Worm (Caenorhabditis elegans) whole organism, young adult: Measurements from ENCODE around the gene T20G5.8.

Source experiments
- B0019.2 ChIP-seq: fragments of 200-800 bp; sonication (Bioruptor generic); conservative IDR thresholded peaks from 2 replicates; pipeline ENCODE4 v1.3.6; 2022; ENCODE audit warnings: missing genetic modification reagents, missing genetic modification characterization, missing compliant biosample characterization
- B0336.3 ChIP-seq: fragments of 200-800 bp; sonication (Bioruptor generic); IDR thresholded peaks from 2 replicates; pipeline ENCODE4 v1.3.6; 2022; ENCODE audit warnings: missing genetic modification characterization, missing compliant biosample characterization
- D2030.7 ChIP-seq: fragments of 200-800 bp; sonication (Bioruptor generic); IDR thresholded peaks from 2 replicates; pipeline ENCODE4 v1.3.6; 2022; ENCODE audit warnings: missing genetic modification reagents, missing genetic modification characterization, missing compliant biosample characterization
- F10E7.11 ChIP-seq: sonication (generic microtip); optimal IDR thresholded peaks from 2 replicates; lab custom pipeline; 2017; ENCODE audit warnings: mild to moderate bottlenecking, missing genetic modification characterization, moderate library complexity, missing compliant biosample characterization
- F33H1.4 ChIP-seq: fragments of 200-800 bp; sonication (Bioruptor generic); IDR thresholded peaks from 2 replicates; pipeline ENCODE4 v1.3.6; 2022; ENCODE audit warnings: missing genetic modification reagents, missing genetic modification characterization, missing compliant biosample characterization
- K12H6.12 ChIP-seq: fragments of 200-800 bp; sonication (Bioruptor generic); optimal IDR thresholded peaks from 2 replicates; lab custom pipeline; 2018; ENCODE audit warnings: mild to moderate bottlenecking, missing genetic modification characterization, missing compliant biosample characterization
- Y53G8AR.9 ChIP-seq: fragments of 200-800 bp; sonication (Bioruptor generic); conservative IDR thresholded peaks from 2 replicates; pipeline ENCODE4 v1.3.6; 2022; ENCODE audit warnings: missing genetic modification reagents, missing genetic modification characterization, missing compliant biosample characterization
- ZK185.1 ChIP-seq: sonication (generic microtip); optimal IDR thresholded peaks from 2 replicates; lab custom pipeline; 2016; ENCODE audit warnings: mild to moderate bottlenecking, missing genetic modification characterization, missing compliant biosample characterization; ENCODE audit not compliant: poor library complexity, severe bottlenecking
- ama-1 ChIP-seq, 3 experiments: fragments of 150-350 bp in 1 of 3; sonication (generic microtip) in 2 of 3; optimal IDR thresholded peaks; 2 replicates each; lab custom pipeline; 2014 to 2018; ENCODE audit warnings: missing biosample characterization in 2 of 3, missing genetic modification characterization in 2 of 3, missing genetic modification reagents in 2 of 3
- athp-1 ChIP-seq: sonication (generic microtip); optimal IDR thresholded peaks from 2 replicates; lab custom pipeline; 2017; ENCODE audit warnings: mild to moderate bottlenecking, missing genetic modification characterization, missing compliant biosample characterization
- attf-5 ChIP-seq: fragments of 200-800 bp; sonication (Bioruptor generic); optimal IDR thresholded peaks from 2 replicates; lab custom pipeline; 2018; ENCODE audit warnings: mild to moderate bottlenecking, missing genetic modification characterization, missing compliant biosample characterization
- bed-2 ChIP-seq: fragments of 200-800 bp; sonication (Bioruptor generic); IDR thresholded peaks from 2 replicates; pipeline ENCODE4 v1.3.6; 2022; ENCODE audit warnings: missing genetic modification reagents, missing genetic modification characterization, missing compliant biosample characterization
- ceh-40 ChIP-seq: fragments of 200-800 bp; sonication (Bioruptor generic); IDR thresholded peaks from 2 replicates; pipeline ENCODE4 v1.3.6; 2022; ENCODE audit warnings: missing genetic modification characterization, missing compliant biosample characterization
- ceh-91 ChIP-seq: fragments of 200-800 bp; sonication (Bioruptor generic); IDR thresholded peaks from 2 replicates; pipeline ENCODE4 v1.3.6; 2022; ENCODE audit warnings: missing genetic modification reagents, missing genetic modification characterization, missing compliant biosample characterization
- chd-7 ChIP-seq: sonication (generic microtip); optimal IDR thresholded peaks from 2 replicates; lab custom pipeline; 2016; ENCODE audit warnings: mild to moderate bottlenecking, missing genetic modification characterization, moderate library complexity, missing compliant biosample characterization
- dox-1 ChIP-seq: fragments of 200-800 bp; sonication (Bioruptor generic); IDR thresholded peaks from 2 replicates; pipeline ENCODE4 v1.3.6; 2022; ENCODE audit warnings: missing genetic modification reagents, missing genetic modification characterization, missing compliant biosample characterization
- efl-1 ChIP-seq: fragments of 150-350 bp; optimal IDR thresholded peaks from 2 replicates; lab custom pipeline; 2014; ENCODE audit warnings: missing biosample characterization, missing genetic modification reagents, missing genetic modification characterization
- ekl-4 ChIP-seq: fragments of 200-800 bp; sonication (Bioruptor generic); IDR thresholded peaks from 2 replicates; pipeline ENCODE4 v1.3.6; 2022; ENCODE audit warnings: missing genetic modification reagents, missing genetic modification characterization, missing compliant biosample characterization
- hmg-1.2 ChIP-seq: fragments of 200-800 bp; sonication (Bioruptor generic); IDR thresholded peaks from 2 replicates; pipeline ENCODE4 v1.3.6; 2022; ENCODE audit warnings: missing genetic modification reagents, missing genetic modification characterization, missing compliant biosample characterization
- hrde-1 ChIP-seq: sonication (generic microtip); optimal IDR thresholded peaks from 2 replicates; lab custom pipeline; 2016; ENCODE audit warnings: missing genetic modification characterization, mild to moderate bottlenecking, missing compliant biosample characterization, moderate library complexity, missing genotype, missing genetic modification reagents, borderline replicate concordance
- hsf-1 ChIP-seq: fragments of 200-800 bp; sonication (Bioruptor generic); IDR thresholded peaks from 2 replicates; pipeline ENCODE4 v1.3.6; 2022; ENCODE audit warnings: missing genetic modification reagents, missing genetic modification characterization, missing compliant biosample characterization
- let-526 ChIP-seq: fragments of 200-800 bp; sonication (Bioruptor generic); IDR thresholded peaks from 2 replicates; pipeline ENCODE4 v1.3.6; 2022; ENCODE audit warnings: missing genetic modification reagents, missing genetic modification characterization, missing compliant biosample characterization
- let-607 ChIP-seq, 2 experiments: fragments of 200-800 bp in 1 of 2; sonication (Bioruptor generic) in 1 of 2; sonication (generic microtip) in 1 of 2; optimal IDR thresholded peaks; 2 replicates each; lab custom pipeline; 2016 to 2018; ENCODE audit warnings: mild to moderate bottlenecking in 2 of 2, missing compliant biosample characterization in 2 of 2, missing genetic modification characterization in 2 of 2, moderate library complexity in 2 of 2, missing genotype in 1 of 2
- lin-26 ChIP-seq: fragments of 200-800 bp; sonication (Bioruptor generic); IDR thresholded peaks from 2 replicates; pipeline ENCODE4 v1.3.6; 2022; ENCODE audit warnings: missing genetic modification reagents, missing genetic modification characterization, missing compliant biosample characterization
- lin-54 ChIP-seq: fragments of 200-800 bp; sonication (Bioruptor generic); optimal IDR thresholded peaks from 2 replicates; lab custom pipeline; 2018; ENCODE audit warnings: mild to moderate bottlenecking, missing genetic modification characterization, missing compliant biosample characterization
- madf-10 ChIP-seq: sonication (generic microtip); optimal IDR thresholded peaks from 2 replicates; lab custom pipeline; 2016; ENCODE audit warnings: mild to moderate bottlenecking, missing genetic modification characterization, missing compliant biosample characterization
- madf-6 ChIP-seq: fragments of 200-800 bp; sonication (Bioruptor generic); IDR thresholded peaks from 2 replicates; pipeline ENCODE4 v1.3.6; 2022; ENCODE audit warnings: missing genetic modification reagents, missing genetic modification characterization, missing compliant biosample characterization
- madf-8 ChIP-seq: fragments of 200-800 bp; sonication (Bioruptor generic); conservative IDR thresholded peaks from 2 replicates; pipeline ENCODE4 v1.3.6; 2022; ENCODE audit warnings: missing genetic modification reagents, missing genetic modification characterization, missing compliant biosample characterization
- mcd-1 ChIP-seq: fragments of 200-800 bp; sonication (Bioruptor generic); IDR thresholded peaks from 2 replicates; pipeline ENCODE4 v1.3.6; 2022; ENCODE audit warnings: missing genetic modification reagents, missing genetic modification characterization, missing compliant biosample characterization
- mes-4 ChIP-seq: sonication (generic microtip); optimal IDR thresholded peaks from 2 replicates; lab custom pipeline; 2016; ENCODE audit warnings: missing genotype, missing genetic modification characterization, missing compliant biosample characterization
- nfya-2 ChIP-seq: fragments of 200-800 bp; sonication (Bioruptor generic); IDR thresholded peaks from 2 replicates; pipeline ENCODE4 v1.3.6; 2022; ENCODE audit warnings: missing genetic modification reagents, missing genetic modification characterization, missing compliant biosample characterization
- nfyb-1 ChIP-seq: fragments of 200-800 bp; sonication (Bioruptor generic); IDR thresholded peaks from 2 replicates; pipeline ENCODE4 v1.3.6; 2022; ENCODE audit warnings: missing genetic modification reagents, missing genetic modification characterization, missing compliant biosample characterization
- rcor-1 ChIP-seq: fragments of 200-800 bp; sonication (Bioruptor generic); IDR thresholded peaks from 2 replicates; pipeline ENCODE4 v1.3.6; 2022; ENCODE audit warnings: missing genetic modification reagents, missing genetic modification characterization, missing compliant biosample characterization
- rpc-1 ChIP-seq, 2 experiments: fragments of 150-350 bp in 1 of 2; sonication (generic microtip) in 1 of 2; optimal IDR thresholded peaks; 2 replicates each; lab custom pipeline; 2014 to 2018; ENCODE audit warnings: missing biosample characterization in 1 of 2, missing genetic modification characterization in 1 of 2, missing genetic modification reagents in 1 of 2, missing genotype in 1 of 2
- snpc-1.1 ChIP-seq: sonication (generic microtip); optimal IDR thresholded peaks from 2 replicates; lab custom pipeline; 2017; ENCODE audit warnings: missing genetic modification characterization, mild to moderate bottlenecking, missing compliant biosample characterization, antibody characterized with exemption, moderate library complexity, missing genotype, missing genetic modification reagents; ENCODE audit not compliant: insufficient read depth
- snpc-3.4 ChIP-seq: sonication (generic microtip); optimal IDR thresholded peaks from 2 replicates; lab custom pipeline; 2017; ENCODE audit warnings: missing genetic modification characterization, mild to moderate bottlenecking, missing compliant biosample characterization, antibody characterized with exemption, moderate library complexity, missing genotype, missing genetic modification reagents
- snpc-4 ChIP-seq, 5 experiments: fragments of 150-350 bp in 1 of 5; sonication (generic microtip) in 4 of 5; optimal IDR thresholded peaks; 2 replicates each; lab custom pipeline; 2014 to 2018; ENCODE audit warnings: missing genetic modification characterization in 5 of 5, missing biosample characterization in 3 of 5, antibody characterized with exemption in 2 of 5, mild to moderate bottlenecking in 2 of 5, missing compliant biosample characterization in 2 of 5, missing genotype in 2 of 5, moderate library complexity in 2 of 5, missing genetic modification reagents in 1 of 5
- xnd-1 ChIP-seq: sonication (generic microtip); optimal IDR thresholded peaks from 2 replicates; lab custom pipeline; 2016; ENCODE audit warnings: missing genotype, missing genetic modification reagents, missing genetic modification characterization, missing compliant biosample characterization

The T20G5.8 gene

DNA sequence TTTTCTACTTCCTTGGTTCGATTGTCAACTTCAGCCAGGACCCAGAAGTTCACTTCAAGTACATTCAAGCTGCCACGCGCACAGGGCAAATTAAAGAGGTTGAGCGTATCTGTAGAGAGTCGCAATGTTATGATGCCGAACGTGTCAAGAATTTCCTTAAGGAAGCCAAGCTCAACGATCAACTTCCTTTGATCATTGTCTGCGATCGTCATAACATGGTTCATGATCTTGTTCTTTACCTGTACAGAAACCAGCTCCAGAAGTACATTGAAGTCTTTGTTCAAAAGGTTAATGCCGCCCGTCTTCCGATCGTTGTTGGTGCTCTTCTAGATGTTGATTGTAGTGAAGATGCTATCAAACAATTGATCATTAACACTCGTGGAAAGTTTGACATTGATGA, 7.2 kb downstream of the T20G5.8 start (continued):
- TF ChIP-seq ceh-40 (GFP tag; lab: Robert Waterston, UW): no peak
- TF ChIP-seq, all 124 proteins: peak for 0

DNA sequence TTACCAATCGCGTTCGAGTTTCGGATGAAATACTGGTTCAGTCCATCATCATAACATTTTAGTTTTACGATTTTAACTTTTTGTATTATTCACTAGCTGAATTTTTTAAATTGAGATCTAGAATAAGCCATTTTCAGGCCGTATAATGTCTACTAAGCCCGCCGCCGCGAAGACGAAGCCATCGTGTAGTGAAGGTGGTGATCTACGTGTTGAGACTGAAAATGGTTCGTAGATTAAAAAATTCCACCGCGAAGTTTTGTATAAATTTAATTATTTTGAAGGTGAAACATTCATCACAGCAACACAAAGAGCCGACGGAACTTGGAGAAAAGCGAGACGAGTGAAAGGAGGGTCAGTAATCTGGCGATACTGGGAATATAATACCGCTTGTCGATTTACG, 10.6 kb downstream of the T20G5.8 start, which contains the start of gene T20G5.9:
T20G5.9 (plus strand) TSS at position 138 of the 400 bp plus-strand sequence.
- TF ChIP-seq snpc-3.4 (tag; lab: Kevin White, UChicago) (peak; percentile 15), B0019.2 (GFP tag; lab: Robert Waterston, UW) (0 out of 2 replicates have a peak, but pooled peaks have one; percentile 20), hsf-1 (GFP tag; lab: Robert Waterston, UW) (0 out of 2 replicates have a peak, but pooled peaks have one; percentile 29), ekl-4 (0 out of 2 replicates have a peak, but pooled peaks have one; percentile 44), bed-2 (GFP tag; lab: Robert Waterston, UW) (no peak), F10E7.11 (no peak), athp-1 (tag; lab: Kevin White, UChicago) (peak; percentile 57), Y53G8AR.9 (GFP tag; lab: Robert Waterston, UW) (0 out of 2 replicates have a peak, but pooled peaks have one; percentile 6), nfya-2 (GFP tag; lab: Robert Waterston, UW) (no peak), snpc-1.1 (tag; lab: Kevin White, UChicago) (no peak), B0336.3 (GFP tag; lab: Robert Waterston, UW) (0 out of 2 replicates have a peak, but pooled peaks have one; percentile 11), madf-10 (tag; lab: Kevin White, UChicago) (no peak), madf-6 (peak; percentile 87), nfyb-1 (GFP tag; lab: Robert Waterston, UW) (0 out of 2 replicates have a peak, but pooled peaks have one; percentile 49), rcor-1 (GFP tag; lab: Robert Waterston, UW) (peak; percentile 16; the same call in 1 of the 2 replicates), snpc-4 (GFP tag; optimal IDR thresholded peaks at IDR 0.05; lab: Kevin White, UChicago) (no peak), snpc-4 (tag; optimal IDR thresholded peaks at IDR 0.05; lab: Kevin White, UChicago) (no peak), chd-7 (peak; percentile 44), K12H6.12 (tag; lab: Kevin White, UChicago) (no peak), ceh-91 (GFP tag; lab: Robert Waterston, UW) (peak; percentile 49; the same call in 1 of the 2 replicates), efl-1 (GFP tag; lab: Kevin White, UChicago) (peak; percentile 69), madf-8 (GFP tag; lab: Robert Waterston, UW) (peak; percentile 72), xnd-1 (tag; lab: Kevin White, UChicago) (peak; percentile 41), rpc-1 (optimal IDR thresholded peaks at IDR 0.05; lab: Kevin White, UChicago) (no peak), rpc-1 (tag; optimal IDR thresholded peaks at IDR 0.05; lab: Kevin White, UChicago) (no peak), D2030.7 (GFP tag; lab: Robert Waterston, UW) (peak; percentile 48; the same call in 1 of the 2 replicates), hrde-1 (peak; percentile 61), lin-26 (GFP tag; lab: Robert Waterston, UW) (peak; percentile 36; the same call in 1 of the 2 replicates), ZK185.1 (no peak), let-607 (tag; optimal IDR thresholded peaks at IDR 0.05; lab: Kevin White, UChicago) (no peak), mes-4 (tag; lab: Kevin White, UChicago) (no peak), let-526 (GFP tag; lab: Robert Waterston, UW) (no peak), dox-1 (GFP tag; lab: Robert Waterston, UW) (no peak), ama-1 (optimal IDR thresholded peaks at IDR 0.05; lab: Kevin White, UChicago) (peak; percentile 31), ama-1 (GFP tag; optimal IDR thresholded peaks at IDR 0.05; lab: Kevin White, UChicago) (peak in 1 of 2 experiments; percentile 19), mcd-1 (GFP tag; lab: Robert Waterston, UW) (0 out of 2 replicates have a peak, but pooled peaks have one; percentile 25), F33H1.4 (GFP tag; lab: Robert Waterston, UW) (peak; percentile 42; the same call in 1 of the 2 replicates), attf-5 (no peak), lin-54 (GFP tag; lab: Kevin White, UChicago) (peak; percentile 9), hmg-1.2 (GFP tag; lab: Robert Waterston, UW) (peak; percentile 31)
